Worm (Caenorhabditis elegans) whole organism, L2 larva: Measurements from ENCODE around the gene Y45G5AM.4.

Experiments
- ZK546.5 ChIP-seq: sonication (generic microtip); optimal IDR thresholded peaks from 2 replicates; lab custom pipeline; 2017; ENCODE audit warnings: missing biosample characterization, missing genetic modification characterization
- ama-1 ChIP-seq: fragments of 150-350 bp; optimal IDR thresholded peaks from 2 replicates; lab custom pipeline; 2018; ENCODE audit warnings: inconsistent platforms
- ceh-82 ChIP-seq: fragments of 150-350 bp; optimal IDR thresholded peaks from 2 replicates; lab custom pipeline; 2014; ENCODE audit warnings: missing biosample characterization, missing genetic modification characterization
- dmd-4 ChIP-seq: sonication (generic microtip); optimal IDR thresholded peaks from 2 replicates; lab custom pipeline; 2017; ENCODE audit warnings: missing biosample characterization, missing genetic modification characterization
- elt-3 ChIP-seq: sonication (generic microtip); optimal IDR thresholded peaks from 2 replicates; lab custom pipeline; 2017; ENCODE audit warnings: missing biosample characterization, missing genetic modification characterization
- gmeb-1 ChIP-seq: fragments of 150-350 bp; optimal IDR thresholded peaks from 2 replicates; lab custom pipeline; 2014; ENCODE audit warnings: missing biosample characterization, missing genetic modification characterization
- lin-13 ChIP-seq: fragments of 150-350 bp; optimal IDR thresholded peaks from 2 replicates; lab custom pipeline; 2014; ENCODE audit warnings: missing biosample characterization, missing genetic modification reagents, missing genetic modification characterization
- nhr-11 ChIP-seq: fragments of 150-350 bp; optimal IDR thresholded peaks from 2 replicates; lab custom pipeline; 2014; ENCODE audit warnings: missing biosample characterization, missing genetic modification characterization
- sem-4 ChIP-seq: fragments of 150-350 bp; optimal IDR thresholded peaks from 2 replicates; lab custom pipeline; 2014; ENCODE audit warnings: missing biosample characterization, missing genetic modification reagents, missing genetic modification characterization
- ztf-11 ChIP-seq: sonication (generic microtip); optimal IDR thresholded peaks from 2 replicates; lab custom pipeline; 2017; ENCODE audit warnings: missing biosample characterization, missing genetic modification characterization

- TF ChIP-seq lin-13 (GFP tag; lab: Kevin White, UChicago), result no peak
- no peak for TF ChIP-seq nhr-11 (tag; lab: Kevin White, UChicago)
- no peak for TF ChIP-seq ama-1
- no peak for TF ChIP-seq sem-4 (tag; lab: Kevin White, UChicago)
- no peak for TF ChIP-seq ztf-11 (tag; lab: Kevin White, UChicago)
- TF ChIP-seq dmd-4 (tag; lab: Kevin White, UChicago), result no peak
- no peak for TF ChIP-seq ceh-82
- TF ChIP-seq elt-3, result no peak
- no peak for TF ChIP-seq ZK546.5
- no peak for TF ChIP-seq gmeb-1 (tag; lab: Kevin White, UChicago)
Observed at ce11 chrV:4186453-4187143, 23.6 kb downstream of the Y45G5AM.4 start.
